Worm (Caenorhabditis elegans): ENCODE data around the gene sru-24.

The sru-24 gene

ce11 chrV:667459-667858 is 3.8 kb downstream of the sru-24 start, which contains the start of gene nhr-180:
TSS of gene nhr-180 (minus strand) at chrV:667510.
- no peak for TF ChIP-seq lsy-2 (tag; optimal IDR thresholded peaks at IDR 0.05)
- no peak for TF ChIP-seq pha-4 (tag; optimal IDR thresholded peaks at IDR 0.05)
- TF ChIP-seq M03D4.4 (tag; optimal IDR thresholded peaks at IDR 0.05): no peak
- TF ChIP-seq zip-8 (tag; optimal IDR thresholded peaks at IDR 0.05): no peak
- no peak for TF ChIP-seq mab-5 (tag; optimal IDR thresholded peaks at IDR 0.05)
- TF ChIP-seq sptf-1 (tag; optimal IDR thresholded peaks at IDR 0.05): no peak
- TF ChIP-seq flh-1 (GFP tag; optimal IDR thresholded peaks at IDR 0.05): no peak
- no peak for TF ChIP-seq elt-3 (tag; optimal IDR thresholded peaks at IDR 0.05)

ce11 chrV:664337-664847 is 6.8 kb downstream of the sru-24 start, which contains the start of the genes F31F4.11 and srh-266:
TSS of gene F31F4.11 (minus strand) at chrV:664437.
TSS of gene srh-266 (plus strand) at chrV:664797.
- no peak for TF ChIP-seq pha-4 (tag; optimal IDR thresholded peaks at IDR 0.05)
- no peak for TF ChIP-seq lsy-2 (tag; optimal IDR thresholded peaks at IDR 0.05)
- no peak for TF ChIP-seq hlh-1 (tag; optimal IDR thresholded peaks at IDR 0.05)
- no peak for TF ChIP-seq bed-3 (GFP tag; optimal IDR thresholded peaks at IDR 0.05)
- TF ChIP-seq lin-13 (tag; optimal IDR thresholded peaks at IDR 0.05): no peak
- no peak for TF ChIP-seq ces-1 (GFP tag; optimal IDR thresholded peaks at IDR 0.05)
- no peak for TF ChIP-seq zip-8 (tag; optimal IDR thresholded peaks at IDR 0.05)
- TF ChIP-seq mls-2 (tag; optimal IDR thresholded peaks at IDR 0.05): no peak
- no peak for TF ChIP-seq mep-1 (tag; optimal IDR thresholded peaks at IDR 0.05)
- no peak for TF ChIP-seq nhr-28 (tag; optimal IDR thresholded peaks at IDR 0.05)
- no peak for TF ChIP-seq M03D4.4 (tag; optimal IDR thresholded peaks at IDR 0.05)
- no peak for TF ChIP-seq nhr-237 (tag; optimal IDR thresholded peaks at IDR 0.05)
- no peak for TF ChIP-seq tbx-8 (GFP tag; optimal IDR thresholded peaks at IDR 0.05)
- no peak for TF ChIP-seq blmp-1 (tag; optimal IDR thresholded peaks at IDR 0.05)
- TF ChIP-seq sptf-1 (tag; optimal IDR thresholded peaks at IDR 0.05): no peak
- no peak for TF ChIP-seq nhr-12 (tag; optimal IDR thresholded peaks at IDR 0.05)

- TF ChIP-seq M03D4.4 (tag; optimal IDR thresholded peaks at IDR 0.05) (no peak), ztf-11 (tag; optimal IDR thresholded peaks at IDR 0.05) (no peak), nhr-28 (tag; optimal IDR thresholded peaks at IDR 0.05) (no peak), elt-3 (tag; optimal IDR thresholded peaks at IDR 0.05) (no peak), unc-39 (tag; optimal IDR thresholded peaks at IDR 0.05) (no peak), ceh-39 (tag; optimal IDR thresholded peaks at IDR 0.05) (no peak), mls-2 (tag; optimal IDR thresholded peaks at IDR 0.05) (no peak), lin-13 (tag; optimal IDR thresholded peaks at IDR 0.05) (no peak), lsy-2 (tag; optimal IDR thresholded peaks at IDR 0.05) (no peak), ces-1 (GFP tag; optimal IDR thresholded peaks at IDR 0.05) (no peak), snpc-4 (tag; optimal IDR thresholded peaks at IDR 0.05) (no peak), drap-1 (GFP tag; optimal IDR thresholded peaks at IDR 0.05) (no peak), tbx-8 (GFP tag; optimal IDR thresholded peaks at IDR 0.05) (no peak), unc-120 (tag; optimal IDR thresholded peaks at IDR 0.05; ENCODE audit: poor library complexity, severe bottlenecking) (no peak), nhr-237 (tag; optimal IDR thresholded peaks at IDR 0.05) (no peak), bed-3 (GFP tag; optimal IDR thresholded peaks at IDR 0.05) (no peak), zip-8 (tag; optimal IDR thresholded peaks at IDR 0.05) (no peak)
Observed at ce11 chrV:660210-660609, 11.0 kb downstream of the sru-24 start, which contains the start of gene F31F4.17. TSS of gene F31F4.17 (minus strand) at chrV:660310.

ce11 chrV:657678-658077 is 13.6 kb downstream of the sru-24 start, which contains the start of gene srh-246:
TSS of gene srh-246 (minus strand) at chrV:657778.
- TF ChIP-seq mep-1 (tag; optimal IDR thresholded peaks at IDR 0.05) (no peak), sem-2 (GFP tag; optimal IDR thresholded peaks at IDR 0.05) (no peak), ztf-11 (tag; optimal IDR thresholded peaks at IDR 0.05) (no peak), lin-32 (GFP tag; optimal IDR thresholded peaks at IDR 0.05) (no peak), pha-4 (tag; optimal IDR thresholded peaks at IDR 0.05) (no peak), zip-8 (tag; optimal IDR thresholded peaks at IDR 0.05) (no peak), ces-1 (GFP tag; optimal IDR thresholded peaks at IDR 0.05) (no peak), unc-39 (tag; optimal IDR thresholded peaks at IDR 0.05) (no peak), snpc-4 (tag; optimal IDR thresholded peaks at IDR 0.05) (no peak), tbx-8 (GFP tag; optimal IDR thresholded peaks at IDR 0.05) (no peak), nhr-12 (tag; optimal IDR thresholded peaks at IDR 0.05) (no peak), nhr-2 (tag; optimal IDR thresholded peaks at IDR 0.05) (no peak), ceh-83 (GFP tag; optimal IDR thresholded peaks at IDR 0.05) (no peak), ham-2 (GFP tag; optimal IDR thresholded peaks at IDR 0.05) (no peak), elt-3 (tag; optimal IDR thresholded peaks at IDR 0.05) (no peak)

- no peak for TF ChIP-seq hlh-1 (tag; optimal IDR thresholded peaks at IDR 0.05)
- no peak for TF ChIP-seq blmp-1 (tag; optimal IDR thresholded peaks at IDR 0.05)
- TF ChIP-seq nhr-2 (tag; optimal IDR thresholded peaks at IDR 0.05): no peak
- no peak for TF ChIP-seq drap-1 (GFP tag; optimal IDR thresholded peaks at IDR 0.05)
- TF ChIP-seq unc-39 (tag; optimal IDR thresholded peaks at IDR 0.05): no peak
- no peak for TF ChIP-seq lsy-2 (tag; optimal IDR thresholded peaks at IDR 0.05)
- no peak for TF ChIP-seq ceh-43 (GFP tag; optimal IDR thresholded peaks at IDR 0.05)
- no peak for TF ChIP-seq ces-1 (GFP tag; optimal IDR thresholded peaks at IDR 0.05)
- no peak for TF ChIP-seq ham-2 (GFP tag; optimal IDR thresholded peaks at IDR 0.05)
- TF ChIP-seq pha-4 (tag; optimal IDR thresholded peaks at IDR 0.05): no peak
- TF ChIP-seq elt-1 (tag; optimal IDR thresholded peaks at IDR 0.05; ENCODE audit: borderline replicate concordance, insufficient read depth): no peak
- TF ChIP-seq bed-3 (GFP tag; optimal IDR thresholded peaks at IDR 0.05): no peak
- no peak for TF ChIP-seq flh-1 (GFP tag; optimal IDR thresholded peaks at IDR 0.05)
- no peak for TF ChIP-seq elt-3 (tag; optimal IDR thresholded peaks at IDR 0.05)
- no peak for TF ChIP-seq zip-8 (tag; optimal IDR thresholded peaks at IDR 0.05)
- no peak for TF ChIP-seq ztf-11 (tag; optimal IDR thresholded peaks at IDR 0.05)
- no peak for TF ChIP-seq unc-62 (GFP tag; optimal IDR thresholded peaks at IDR 0.05)
- no peak for TF ChIP-seq ceh-39 (tag; optimal IDR thresholded peaks at IDR 0.05)
Observed at ce11 chrV:655823-656222, 15.4 kb downstream of the sru-24 start, which contains the start of gene srh-245. TSS of gene srh-245 (minus strand) at chrV:655923.

Measured in whole organism, mixed stage, embryonic.